Worm (Caenorhabditis elegans) whole organism, L4 larva: ENCODE measurements around the gene srf-3.

Experiments used
- D1046.2 ChIP-seq: fragments of 200-800 bp; sonication (Bioruptor generic); IDR thresholded peaks from 2 replicates; pipeline ENCODE4 v1.3.6; 2022; ENCODE audit warnings: missing genetic modification characterization, missing compliant biosample characterization
- ceh-82 ChIP-seq: sonication (generic microtip); optimal IDR thresholded peaks from 2 replicates; lab custom pipeline; 2017; ENCODE audit warnings: missing biosample characterization, missing genetic modification characterization
- ctbp-1 ChIP-seq: fragments of 200-800 bp; sonication (Bioruptor generic); IDR thresholded peaks from 2 replicates; pipeline ENCODE4 v1.3.6; 2022; ENCODE audit warnings: missing genetic modification reagents, missing genetic modification characterization, missing compliant biosample characterization
- egl-43 ChIP-seq: fragments of 200-800 bp; sonication (Bioruptor generic); IDR thresholded peaks from 2 replicates; pipeline ENCODE4 v1.3.6; 2022; ENCODE audit warnings: missing genetic modification reagents, missing genetic modification characterization, missing compliant biosample characterization
- fkh-10 ChIP-seq: fragments of 150-350 bp; optimal IDR thresholded peaks from 2 replicates; lab custom pipeline; 2014; ENCODE audit warnings: missing biosample characterization, missing genetic modification reagents, missing genetic modification characterization
- jun-1 ChIP-seq: fragments of 150-350 bp; optimal IDR thresholded peaks from 2 replicates; lab custom pipeline; 2014; ENCODE audit warnings: missing biosample characterization, missing genetic modification reagents, missing genetic modification characterization
- lin-13 ChIP-seq: fragments of 150-350 bp; optimal IDR thresholded peaks from 2 replicates; lab custom pipeline; 2014; ENCODE audit warnings: missing biosample characterization, missing genetic modification reagents, missing genetic modification characterization
- mdt-29 ChIP-seq: fragments of 200-800 bp; sonication (Bioruptor generic); IDR thresholded peaks from 2 replicates; pipeline ENCODE4 v1.3.6; 2022; ENCODE audit warnings: missing genetic modification reagents, missing genetic modification characterization, missing compliant biosample characterization
- nhr-237 ChIP-seq: sonication (generic microtip); optimal IDR thresholded peaks from 2 replicates; lab custom pipeline; 2017; ENCODE audit warnings: missing biosample characterization, missing genetic modification characterization
- nhr-6 ChIP-seq: fragments of 150-350 bp; optimal IDR thresholded peaks from 2 replicates; lab custom pipeline; 2014; ENCODE audit warnings: missing biosample characterization, missing genetic modification characterization
- nhr-76 ChIP-seq: fragments of 150-350 bp; optimal IDR thresholded peaks from 2 replicates; lab custom pipeline; 2014; ENCODE audit warnings: missing biosample characterization, missing genetic modification characterization
- snpc-4 ChIP-seq: fragments of 150-350 bp; optimal IDR thresholded peaks from 2 replicates; lab custom pipeline; 2014; ENCODE audit warnings: missing biosample characterization, missing genetic modification characterization
- tag-97 ChIP-seq: fragments of 200-800 bp; sonication (Bioruptor generic); IDR thresholded peaks from 2 replicates; pipeline ENCODE4 v1.3.6; 2022; ENCODE audit warnings: missing genetic modification characterization, missing compliant biosample characterization
- zag-1 ChIP-seq: fragments of 150-350 bp; optimal IDR thresholded peaks from 2 replicates; lab custom pipeline; 2014; ENCODE audit warnings: missing biosample characterization, missing genetic modification characterization

DNA sequence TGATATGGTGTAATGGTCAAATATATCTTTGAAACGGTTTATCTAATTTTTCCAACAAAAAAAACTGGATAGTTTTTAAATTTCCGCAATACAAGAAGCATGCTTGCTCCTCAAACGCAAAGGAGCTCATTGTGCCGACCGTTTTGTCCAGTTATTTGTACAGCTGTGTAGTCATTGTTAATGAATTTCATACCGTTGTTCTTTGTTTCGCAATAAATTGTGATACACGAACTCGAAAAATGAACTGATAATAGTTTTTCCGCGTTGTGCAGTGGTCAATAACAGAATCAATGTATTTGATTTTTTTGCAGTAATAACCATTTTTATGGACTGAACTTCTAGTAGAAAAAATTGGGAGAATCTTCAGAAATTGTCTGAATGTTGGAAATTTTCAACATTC is 49.5 kb downstream of the srf-3 start:
- TF ChIP-seq tag-97 (GFP tag; lab: Robert Waterston, UW) (no peak), zag-1 (tag; lab: Kevin White, UChicago) (no peak), nhr-6 (no peak), egl-43 (GFP tag; lab: Robert Waterston, UW) (no peak), jun-1 (no peak), snpc-4 (no peak), D1046.2 (GFP tag; lab: Robert Waterston, UW) (no peak), ceh-82 (tag; lab: Kevin White, UChicago) (no peak), fkh-10 (GFP tag; lab: Kevin White, UChicago) (no peak), lin-13 (GFP tag; lab: Kevin White, UChicago) (no peak), nhr-76 (tag; lab: Kevin White, UChicago) (no peak), mdt-29 (no peak), ctbp-1 (GFP tag; lab: Robert Waterston, UW) (no peak), nhr-237 (no peak)
